Fruit fly (Drosophila melanogaster): ENCODE data around the gene CG10514.

CG10514 gene

DNA sequence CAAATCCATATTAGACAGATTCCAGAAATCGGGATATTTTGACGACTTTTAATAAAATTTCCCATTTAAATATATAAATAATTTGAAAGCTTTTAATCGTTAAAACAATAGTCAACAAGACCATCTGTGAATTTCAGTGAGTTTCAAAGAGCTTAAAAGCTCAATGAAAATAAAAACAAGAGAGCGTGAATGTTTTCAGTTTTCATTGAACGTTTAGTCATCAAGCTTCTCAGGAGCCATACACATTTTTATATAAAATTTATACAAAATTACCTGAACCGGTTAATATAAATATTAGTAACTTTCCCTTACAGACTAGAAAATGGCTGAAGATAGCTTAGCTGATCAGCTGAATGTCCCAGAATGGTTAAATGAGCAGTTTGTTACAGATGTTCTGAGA, 22.6 kb upstream of the CG10514 start, which contains the start of gene CG31370:
Gene CG31370 (plus strand): TSS at position 226 of the 400 bp plus-strand sequence.
- TF ChIP-seq cic (GFP tag; optimal IDR thresholded peaks at IDR 0.05) (peak; percentile 26), Clk (GFP tag; optimal IDR thresholded peaks at IDR 0.05) (no peak), kay (GFP tag; ENCODE audit: borderline replicate concordance) (peak; percentile 93)

DNA sequence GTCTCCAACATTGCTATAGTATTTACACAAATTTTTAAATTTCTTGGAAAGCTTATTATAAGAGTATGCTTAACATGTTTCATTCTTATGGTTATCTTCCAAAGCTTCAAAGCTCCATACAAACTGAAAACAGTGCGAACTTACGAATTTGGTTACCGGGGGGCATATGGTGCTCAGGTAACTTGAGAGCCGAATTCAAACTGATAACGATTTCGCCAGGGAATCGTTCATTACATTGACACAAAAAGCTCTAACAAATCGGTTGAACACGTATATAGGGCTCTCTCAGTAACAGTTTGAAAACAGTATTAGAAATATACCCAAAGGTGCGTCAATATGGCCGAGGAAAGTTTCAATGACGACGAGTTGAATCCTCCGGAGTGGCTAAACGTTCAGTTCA, 20.9 kb upstream of the CG10514 start, which contains the start of gene CG13659:
Gene CG13659 (plus strand): TSS at position 317 of the 400 bp plus-strand sequence.
- TF ChIP-seq CG11617 (GFP tag; optimal IDR thresholded peaks at IDR 0.05) (no peak), kay (GFP tag; ENCODE audit: borderline replicate concordance) (peak; percentile 46), Mnt (GFP tag; optimal IDR thresholded peaks at IDR 0.05) (no peak)

DNA sequence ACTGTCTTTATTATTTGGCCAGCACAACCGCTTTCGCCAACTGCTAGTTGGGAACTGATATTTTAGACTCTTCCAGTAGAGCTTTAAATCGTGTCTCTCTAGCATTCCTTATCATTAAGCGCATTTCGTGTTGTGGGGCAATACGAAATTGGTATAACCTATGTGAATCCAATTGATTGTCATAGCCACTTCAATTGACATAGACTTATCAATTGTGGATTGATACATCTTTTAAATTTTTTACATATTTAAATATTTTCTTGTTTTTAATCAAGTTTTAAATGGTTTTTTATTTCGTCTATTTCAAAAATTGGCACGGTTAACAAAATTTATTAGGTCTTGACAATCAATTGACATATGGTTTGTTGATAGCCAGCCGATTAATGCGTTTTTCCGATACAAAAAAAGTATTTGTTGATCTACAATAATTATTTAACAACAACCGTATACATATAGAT, 19.9 kb upstream of the CG10514 start, which contains the start of gene CG31288:
Gene CG31288 (minus strand): TSS at position 51 of the 458 bp plus-strand sequence.
- no peak for TF ChIP-seq CG7101 (tag; optimal IDR thresholded peaks at IDR 0.05)
- peak; percentile 90 for TF ChIP-seq kay (GFP tag; ENCODE audit: borderline replicate concordance)

DNA sequence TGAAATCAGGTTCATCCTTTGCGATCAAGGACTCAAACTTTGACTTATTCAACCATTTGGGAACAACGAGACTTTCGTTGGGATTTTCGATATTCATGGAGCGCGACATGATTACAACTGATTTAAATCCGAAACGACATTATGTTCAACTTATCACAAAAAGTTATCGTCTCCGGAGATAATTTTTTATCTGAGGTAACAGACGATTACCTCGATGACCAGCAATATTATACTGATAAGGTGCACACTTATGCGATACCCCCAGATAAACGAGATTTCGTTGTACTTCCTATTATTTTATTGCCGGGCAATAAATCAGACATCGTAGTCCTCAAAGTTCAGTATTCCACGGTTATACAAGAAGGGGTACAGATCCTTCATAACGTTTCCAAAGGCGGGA, 18.0 kb upstream of the CG10514 start, which contains the start of gene CG31097:
Gene CG31097 (minus strand): TSS at position 101 of the 400 bp plus-strand sequence.
- TF ChIP-seq tj (GFP tag; optimal IDR thresholded peaks at IDR 0.05) (no peak), toe (GFP tag; optimal IDR thresholded peaks at IDR 0.05) (no peak), Mnt (GFP tag; optimal IDR thresholded peaks at IDR 0.05) (no peak), Hr96 (GFP tag; optimal IDR thresholded peaks at IDR 0.05) (no peak), cnc (optimal IDR thresholded peaks at IDR 0.05) (no peak), CG11617 (GFP tag; optimal IDR thresholded peaks at IDR 0.05) (no peak), CG1620 (GFP tag; optimal IDR thresholded peaks at IDR 0.05) (no peak), CG7045 (GFP tag; optimal IDR thresholded peaks at IDR 0.05) (no peak), ovo (GFP tag; optimal IDR thresholded peaks at IDR 0.05) (no peak), CG33017 (tag; optimal IDR thresholded peaks at IDR 0.05) (no peak), CG14711 (tag; optimal IDR thresholded peaks at IDR 0.05) (no peak), kay (GFP tag; ENCODE audit: borderline replicate concordance) (no peak), Clk (GFP tag; optimal IDR thresholded peaks at IDR 0.05) (no peak), Crg-1 (GFP tag; optimal IDR thresholded peaks at IDR 0.05) (no peak), CG5204 (GFP tag; optimal IDR thresholded peaks at IDR 0.05) (no peak)

- TF ChIP-seq CG33017 (tag; optimal IDR thresholded peaks at IDR 0.05) (peak; percentile 53), cic (GFP tag; optimal IDR thresholded peaks at IDR 0.05) (peak; percentile 91), Mnt (GFP tag; optimal IDR thresholded peaks at IDR 0.05) (peak; percentile 85), kay (GFP tag; ENCODE audit: borderline replicate concordance) (peak; percentile 75), CG5204 (GFP tag; optimal IDR thresholded peaks at IDR 0.05) (no peak), ovo (GFP tag; optimal IDR thresholded peaks at IDR 0.05) (no peak), CG1620 (GFP tag; optimal IDR thresholded peaks at IDR 0.05) (no peak), CG7101 (tag; optimal IDR thresholded peaks at IDR 0.05) (no peak), Hr96 (GFP tag; optimal IDR thresholded peaks at IDR 0.05) (peak; percentile 73), cnc (optimal IDR thresholded peaks at IDR 0.05) (no peak), toe (GFP tag; optimal IDR thresholded peaks at IDR 0.05) (peak; percentile 31), CG12768 (GFP tag; optimal IDR thresholded peaks at IDR 0.05) (peak; percentile 52), Crg-1 (GFP tag; optimal IDR thresholded peaks at IDR 0.05) (no peak)
These were observed 15.8 kb upstream of the CG10514 start, which contains the start of gene CG31102 for dm6 chr3R:25295320-25296020. CG31102 (minus strand) TSS chr3R:25295594.

DNA sequence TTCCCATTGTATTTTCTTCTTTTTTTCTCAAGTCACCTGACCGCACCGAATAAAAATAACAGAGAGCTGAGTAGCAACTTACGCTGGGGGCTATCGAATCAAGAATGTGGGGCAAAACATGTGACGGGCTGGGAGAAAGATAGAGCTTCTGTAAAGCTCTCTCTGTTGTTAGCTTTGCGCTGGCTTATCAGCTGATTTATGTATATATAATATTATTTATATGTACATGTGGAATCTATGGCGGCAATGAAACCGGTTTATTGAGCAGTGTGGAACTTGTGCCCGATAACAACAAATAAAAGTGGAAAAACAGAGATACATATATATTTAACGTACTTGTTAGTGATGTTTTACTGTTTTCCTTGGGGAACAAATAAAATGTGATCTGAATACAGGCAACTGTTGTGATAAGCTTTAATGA, 13.2 kb upstream of the CG10514 start, which contains the start of gene CG31098:
Gene CG31098 (minus strand): TSS at position 114 of the 421 bp plus-strand sequence.
- TF ChIP-seq CG5204 (GFP tag; optimal IDR thresholded peaks at IDR 0.05): no peak
- peak; percentile 53 for TF ChIP-seq CG11617 (GFP tag; optimal IDR thresholded peaks at IDR 0.05)
- TF ChIP-seq Crg-1 (GFP tag; optimal IDR thresholded peaks at IDR 0.05): no peak
- peak; percentile 29 for TF ChIP-seq CG14711 (tag; optimal IDR thresholded peaks at IDR 0.05)
- TF ChIP-seq pad (GFP tag; optimal IDR thresholded peaks at IDR 0.05): peak; percentile 35
- peak; percentile 60 for TF ChIP-seq CG7101 (tag; optimal IDR thresholded peaks at IDR 0.05)
- TF ChIP-seq toe (GFP tag; optimal IDR thresholded peaks at IDR 0.05): peak; percentile 41
- TF ChIP-seq cic (GFP tag; optimal IDR thresholded peaks at IDR 0.05): peak; percentile 92
- TF ChIP-seq kay (GFP tag; ENCODE audit: borderline replicate concordance): peak; percentile 89
- no peak for TF ChIP-seq CG1620 (GFP tag; optimal IDR thresholded peaks at IDR 0.05)
- peak in 1 of 2 experiments; percentile 57 for TF ChIP-seq cnc (optimal IDR thresholded peaks at IDR 0.05)
- TF ChIP-seq ovo (GFP tag; optimal IDR thresholded peaks at IDR 0.05): peak; percentile 41
- peak; percentile 80 for TF ChIP-seq CG12768 (GFP tag; optimal IDR thresholded peaks at IDR 0.05)
- TF ChIP-seq CG7045 (GFP tag; optimal IDR thresholded peaks at IDR 0.05): peak; percentile 62
- peak; percentile 83 for TF ChIP-seq CG33017 (tag; optimal IDR thresholded peaks at IDR 0.05)
- peak; percentile 90 for TF ChIP-seq Mnt (GFP tag; optimal IDR thresholded peaks at IDR 0.05)
- no peak for TF ChIP-seq Hr96 (GFP tag; optimal IDR thresholded peaks at IDR 0.05)
- TF ChIP-seq Clk (GFP tag; optimal IDR thresholded peaks at IDR 0.05): no peak
- TF ChIP-seq tj (GFP tag; optimal IDR thresholded peaks at IDR 0.05): peak; percentile 18
- TF ChIP-seq bab1 (GFP tag; optimal IDR thresholded peaks at IDR 0.05): peak; percentile 84

DNA sequence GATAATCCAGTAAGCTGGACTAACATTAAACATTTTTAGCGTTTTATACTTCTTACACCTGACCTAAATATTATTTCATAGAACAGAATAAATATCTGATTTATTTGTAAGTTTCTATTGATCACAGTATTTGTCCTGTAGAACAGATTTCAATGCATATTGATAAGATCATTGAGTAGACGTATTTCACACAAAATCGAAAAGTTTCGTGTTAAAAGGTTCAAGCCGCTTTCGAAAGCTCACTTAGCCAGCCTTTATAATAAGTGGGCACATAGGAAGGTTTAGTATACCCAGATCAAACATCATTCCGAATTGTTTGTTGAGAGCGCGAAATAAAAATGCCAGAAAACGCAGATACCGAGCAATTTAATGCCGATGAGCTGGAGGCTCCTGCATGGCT, 9.9 kb upstream of the CG10514 start, which contains the start of gene CG11893:
Gene CG11893 (plus strand): TSS at position 301 of the 400 bp plus-strand sequence.
- no peak for TF ChIP-seq Clk (GFP tag; optimal IDR thresholded peaks at IDR 0.05)
- TF ChIP-seq CG14711 (tag; optimal IDR thresholded peaks at IDR 0.05): no peak
- no peak for TF ChIP-seq CG5204 (GFP tag; optimal IDR thresholded peaks at IDR 0.05)
- TF ChIP-seq CG7045 (GFP tag; optimal IDR thresholded peaks at IDR 0.05): no peak
- peak; percentile 37 for TF ChIP-seq kay (GFP tag; ENCODE audit: borderline replicate concordance)
- TF ChIP-seq pad (GFP tag; optimal IDR thresholded peaks at IDR 0.05): no peak
- TF ChIP-seq CG11617 (GFP tag; optimal IDR thresholded peaks at IDR 0.05): no peak
- TF ChIP-seq toe (GFP tag; optimal IDR thresholded peaks at IDR 0.05): no peak
